Worm (Caenorhabditis elegans): ENCODE data around the gene cyd-1.
A peak's percentile ranks its signal among the peaks of the same experiment; 100 is the strongest.

The cyd-1 gene

ce11 chrII:13030051-13030437, 49.7 kb downstream of the cyd-1 start (continued):
- TF ChIP-seq ztf-22 (GFP tag; optimal IDR thresholded peaks at IDR 0.05), result no peak
- TF ChIP-seq cebp-1 (GFP tag; IDR thresholded peaks at IDR 0.05), result no peak
- peak; percentile 8 for TF ChIP-seq cebp-1 (tag; optimal IDR thresholded peaks at IDR 0.05)

ce11 chrII:13030567-13031188, 50.3 kb downstream of the cyd-1 start:
- peak; percentile 71 for TF ChIP-seq nhr-80 (tag; optimal IDR thresholded peaks at IDR 0.05)
- TF ChIP-seq attf-3 (GFP tag; conservative IDR thresholded peaks at IDR 0.05), result no peak
- TF ChIP-seq unc-62 (GFP tag; optimal IDR thresholded peaks at IDR 0.05), result no peak
- TF ChIP-seq repo-1 (tag; optimal IDR thresholded peaks at IDR 0.05), result no peak
- TF ChIP-seq madf-8 (GFP tag; conservative IDR thresholded peaks at IDR 0.05), result peak; percentile 34; the same call in 1 of the 2 replicates
- TF ChIP-seq cebp-1 (GFP tag; IDR thresholded peaks at IDR 0.05), result no peak
- peak; percentile 62 for TF ChIP-seq cebp-1 (tag; optimal IDR thresholded peaks at IDR 0.05)
- peak; percentile 3 for TF ChIP-seq ZK185.1 (tag; optimal IDR thresholded peaks at IDR 0.05; ENCODE audit: poor library complexity, severe bottlenecking)
- TF ChIP-seq aptf-3 (GFP tag; IDR thresholded peaks at IDR 0.05), result no peak
- TF ChIP-seq akir-1 (GFP tag; optimal IDR thresholded peaks at IDR 0.05), result no peak
- no peak for TF ChIP-seq let-526 (GFP tag; IDR thresholded peaks at IDR 0.05)
- TF ChIP-seq attf-5 (GFP tag; optimal IDR thresholded peaks at IDR 0.05), result peak; percentile 47
- TF ChIP-seq tbp1 (GFP tag; optimal IDR thresholded peaks at IDR 0.05), result no peak
- TF ChIP-seq F39B2.1 (GFP tag; IDR thresholded peaks at IDR 0.05), result no peak
- TF ChIP-seq F22D6.2 (tag; optimal IDR thresholded peaks at IDR 0.05), result no peak
- TF ChIP-seq hlh-26 (GFP tag; conservative IDR thresholded peaks at IDR 0.05), result no peak
- TF ChIP-seq sptf-2 (GFP tag; optimal IDR thresholded peaks at IDR 0.05), result no peak
- TF ChIP-seq hlh-12 (tag; optimal IDR thresholded peaks at IDR 0.05), result no peak
- TF ChIP-seq F55B11.4 (tag; optimal IDR thresholded peaks at IDR 0.05; ENCODE audit: borderline replicate concordance, insufficient read depth), result no peak
- no peak for TF ChIP-seq hmg-20 (GFP tag; IDR thresholded peaks at IDR 0.05)
- TF ChIP-seq xnd-1 (tag; optimal IDR thresholded peaks at IDR 0.05), result peak; percentile 2
- no peak for TF ChIP-seq bed-1 (GFP tag; IDR thresholded peaks at IDR 0.05)
- no peak for TF ChIP-seq ztf-6 (GFP tag; IDR thresholded peaks at IDR 0.05)
- TF ChIP-seq Y53G8AR.9 (GFP tag; conservative IDR thresholded peaks at IDR 0.05), result no peak
- no peak for TF ChIP-seq F10E7.11 (tag; optimal IDR thresholded peaks at IDR 0.05)
- TF ChIP-seq F23B12.7 (tag; optimal IDR thresholded peaks at IDR 0.05; ENCODE audit: insufficient read depth), result no peak
- no peak for TF ChIP-seq sdz-38 (tag; optimal IDR thresholded peaks at IDR 0.05)
- no peak for TF ChIP-seq ama-1 (optimal IDR thresholded peaks at IDR 0.05)
- TF ChIP-seq ama-1 (GFP tag; optimal IDR thresholded peaks at IDR 0.05), result no peak
- no peak for TF ChIP-seq nfya-1 (tag; optimal IDR thresholded peaks at IDR 0.05; ENCODE audit: borderline replicate concordance, insufficient read depth)
- no peak for TF ChIP-seq snpc-1.1 (tag; optimal IDR thresholded peaks at IDR 0.05; ENCODE audit: insufficient read depth)
- no peak for TF ChIP-seq nfyb-1 (GFP tag; IDR thresholded peaks at IDR 0.05)
- no peak for TF ChIP-seq snpc-4 (GFP tag; optimal IDR thresholded peaks at IDR 0.05)
- TF ChIP-seq snpc-4 (tag; optimal IDR thresholded peaks at IDR 0.05), result peak in 2 of 4 experiments; percentile 4 to 5
- TF ChIP-seq ekl-4 (GFP tag; IDR thresholded peaks at IDR 0.05), result 0 out of 2 replicates have a peak, but pooled peaks have one; percentile 9
- no peak for TF ChIP-seq aptf-2 (GFP tag; conservative IDR thresholded peaks at IDR 0.05)
- TF ChIP-seq ccch-3 (GFP tag; optimal IDR thresholded peaks at IDR 0.05), result no peak
- TF ChIP-seq lir-1 (GFP tag; conservative IDR thresholded peaks at IDR 0.05), result no peak
- TF ChIP-seq mel-28 (tag; optimal IDR thresholded peaks at IDR 0.05; ENCODE audit: borderline replicate concordance), result no peak
- TF ChIP-seq him-1 (tag; optimal IDR thresholded peaks at IDR 0.05), result no peak
- no peak for TF ChIP-seq pha-4 (tag; optimal IDR thresholded peaks at IDR 0.05)
- TF ChIP-seq fkh-3 (tag; optimal IDR thresholded peaks at IDR 0.05), result no peak
- TF ChIP-seq zfh-2 (GFP tag; conservative IDR thresholded peaks at IDR 0.05), result peak; percentile 70
- no peak for TF ChIP-seq somi-1 (GFP tag; optimal IDR thresholded peaks at IDR 0.05)
- no peak for TF ChIP-seq nhr-27 (tag; optimal IDR thresholded peaks at IDR 0.05)

Measured in whole organism, young adult.